Worm (Caenorhabditis elegans): Measurements from ENCODE around the gene lgc-15.

lgc-15 gene

DNA sequence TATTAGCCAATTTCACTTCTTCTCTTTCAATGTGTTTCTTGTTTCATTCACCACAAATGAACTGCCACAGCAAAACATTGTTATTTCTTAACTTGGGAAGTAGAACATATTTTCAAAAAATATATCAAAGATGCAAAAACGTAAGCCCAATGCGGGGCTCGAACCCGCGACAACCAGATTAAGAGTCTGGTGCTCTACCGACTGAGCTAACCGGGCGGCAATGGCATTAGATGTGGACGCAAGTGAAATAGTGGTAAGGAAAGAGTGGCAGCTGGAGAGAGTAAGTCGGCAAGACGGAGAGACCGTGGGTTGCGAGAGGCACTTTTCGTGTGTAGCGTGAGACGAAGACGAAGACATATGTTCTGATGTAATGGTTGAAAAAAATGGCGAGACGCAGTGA, 8.1 kb upstream of the lgc-15 start (continued):
- TF ChIP-seq lim-6 (tag; optimal IDR thresholded peaks at IDR 0.05) (peak; percentile 93), ceh-48 (tag; optimal IDR thresholded peaks at IDR 0.05) (peak; percentile 89), ets-4 (tag; optimal IDR thresholded peaks at IDR 0.05) (peak; percentile 79), F13H6.1 (tag; optimal IDR thresholded peaks at IDR 0.05) (peak; percentile 94), nhr-11 (tag; optimal IDR thresholded peaks at IDR 0.05) (no peak), Y22D7AL.16 (tag; optimal IDR thresholded peaks at IDR 0.05) (peak; percentile 93), pax-1 (tag; optimal IDR thresholded peaks at IDR 0.05) (no peak), hlh-6 (tag; optimal IDR thresholded peaks at IDR 0.05) (peak; percentile 98), dmd-4 (tag; optimal IDR thresholded peaks at IDR 0.05; ENCODE audit: borderline replicate concordance) (peak; percentile 96), tbx-7 (tag; optimal IDR thresholded peaks at IDR 0.05) (peak; percentile 71), dve-1 (tag; optimal IDR thresholded peaks at IDR 0.05) (peak; percentile 96), hlh-15 (tag; optimal IDR thresholded peaks at IDR 0.05) (peak; percentile 96), lin-11 (tag; optimal IDR thresholded peaks at IDR 0.05) (peak; percentile 94), sox-2 (GFP tag; IDR thresholded peaks at IDR 0.05) (peak; percentile 95), unc-86 (tag; optimal IDR thresholded peaks at IDR 0.05) (peak; percentile 96), ztf-16 (tag; optimal IDR thresholded peaks at IDR 0.05) (peak; percentile 97), elt-2 (tag; optimal IDR thresholded peaks at IDR 0.05) (peak; percentile 98), ceh-14 (tag; optimal IDR thresholded peaks at IDR 0.05) (peak; percentile 98), ceh-6 (GFP tag; optimal IDR thresholded peaks at IDR 0.05) (peak; percentile 97), sdc-2 (tag; optimal IDR thresholded peaks at IDR 0.05) (peak; percentile 94), rnt-1 (tag; optimal IDR thresholded peaks at IDR 0.05) (peak; percentile 94), ceh-9 (tag; optimal IDR thresholded peaks at IDR 0.05) (peak; percentile 82), ceh-18 (tag; optimal IDR thresholded peaks at IDR 0.05) (peak; percentile 92)

- no peak for TF ChIP-seq ahr-1 (tag; optimal IDR thresholded peaks at IDR 0.05)
- TF ChIP-seq odd-2 (tag; optimal IDR thresholded peaks at IDR 0.05) = no peak
These were observed 5.5 kb upstream of the lgc-15 start, which contains the start of the genes W03G11.2 and lgc-13 for ce11 chrX:12108517-12109216. Gene W03G11.2, minus strand, starts transcription at chrX:12108617. Gene lgc-13, plus strand, starts transcription at chrX:12109166.

DNA sequence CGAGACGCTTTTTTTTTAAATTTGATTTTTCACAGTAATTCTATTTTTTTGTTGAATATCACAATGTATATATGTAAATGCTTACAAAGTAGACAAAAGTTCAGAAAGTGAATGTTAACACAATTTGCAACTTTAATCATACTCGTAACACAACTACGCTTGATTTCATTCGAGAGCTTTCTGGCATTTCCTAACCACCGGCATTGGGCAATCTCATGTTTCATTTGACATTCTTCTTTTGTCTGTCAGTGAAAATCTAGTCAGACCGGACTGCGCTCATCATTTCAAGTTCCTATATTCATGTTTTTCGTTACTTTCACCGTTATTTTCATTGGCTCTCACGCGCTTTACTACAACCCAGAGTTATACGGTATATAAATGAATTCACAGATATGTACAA, 2.9 kb upstream of the lgc-15 start, which contains the start of gene lgc-14:
TSS of gene lgc-14 (plus strand) at position 301 of the 400 bp plus-strand sequence.
- TF ChIP-seq madf-2 (tag; optimal IDR thresholded peaks at IDR 0.05) (no peak), elt-2 (tag; optimal IDR thresholded peaks at IDR 0.05) (no peak), K09A11.1 (tag; optimal IDR thresholded peaks at IDR 0.05; ENCODE audit: insufficient read depth) (no peak), pax-1 (tag; optimal IDR thresholded peaks at IDR 0.05) (no peak), T23F11.4 (GFP tag; optimal IDR thresholded peaks at IDR 0.05) (no peak), elt-4 (tag; optimal IDR thresholded peaks at IDR 0.05) (no peak), ceh-18 (tag; optimal IDR thresholded peaks at IDR 0.05) (no peak), tbx-2 (tag; optimal IDR thresholded peaks at IDR 0.05) (no peak), ceh-48 (tag; optimal IDR thresholded peaks at IDR 0.05) (no peak), fkh-10 (GFP tag; optimal IDR thresholded peaks at IDR 0.05) (no peak)

DNA sequence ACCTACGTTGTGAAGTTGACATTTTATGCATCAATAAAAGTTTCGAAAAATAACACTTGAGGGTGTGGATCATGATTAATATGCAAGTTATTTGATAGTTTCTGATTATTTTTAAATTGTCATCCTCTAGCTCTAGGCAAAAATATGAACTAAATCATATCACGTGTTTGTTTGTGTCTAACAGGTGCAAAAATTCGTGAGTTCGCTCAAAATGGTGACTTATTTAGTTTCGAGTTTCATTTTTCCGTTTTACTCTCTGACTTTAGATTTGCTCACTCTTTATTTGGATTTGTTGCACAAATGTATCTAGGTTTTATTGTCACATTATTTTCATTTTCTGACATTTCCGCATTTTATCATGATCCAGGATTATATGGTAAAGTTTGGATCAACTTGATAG, 4.2 kb downstream of the lgc-15 start, which contains the start of gene lgc-16:
TSS of gene lgc-16 (plus strand) at position 301 of the 400 bp plus-strand sequence.
- no peak for TF ChIP-seq hlh-30 (tag; optimal IDR thresholded peaks at IDR 0.05; ENCODE audit: insufficient read depth)
- TF ChIP-seq ceh-19 (GFP tag; optimal IDR thresholded peaks at IDR 0.05) = no peak
- TF ChIP-seq ets-4 (tag; optimal IDR thresholded peaks at IDR 0.05) = no peak

DNA sequence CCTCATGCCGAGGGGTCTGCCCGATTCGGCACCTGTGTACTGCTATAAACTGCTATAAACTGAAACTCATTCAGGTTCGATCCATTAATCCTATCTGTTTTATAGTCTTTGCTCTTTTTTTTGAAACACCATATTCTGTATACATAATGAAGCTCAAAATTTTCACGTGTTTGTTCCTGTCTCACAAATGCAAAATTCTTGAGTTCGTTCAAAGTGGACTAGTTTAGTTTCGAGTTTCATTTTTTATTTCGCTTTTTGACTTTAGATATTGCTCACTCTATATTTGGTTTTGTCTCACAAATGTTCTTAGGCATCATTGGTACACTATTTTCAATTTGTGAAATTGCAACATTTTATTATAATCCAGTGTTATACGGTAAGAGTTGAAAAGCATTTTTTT, 7.2 kb downstream of the lgc-15 start, which contains the start of gene lgc-17:
TSS of gene lgc-17 (plus strand) at position 301 of the 400 bp plus-strand sequence.
- TF ChIP-seq unc-3 (GFP tag; conservative IDR thresholded peaks at IDR 0.05) (no peak), unc-3 (tag; optimal IDR thresholded peaks at IDR 0.05) (no peak), ceh-34 (tag; optimal IDR thresholded peaks at IDR 0.05) (no peak), C08G9.2 (tag; optimal IDR thresholded peaks at IDR 0.05) (no peak), odd-2 (tag; optimal IDR thresholded peaks at IDR 0.05) (no peak)
